Worm (Caenorhabditis elegans): Measurements from ENCODE around the gene memb-1.

DNA sequence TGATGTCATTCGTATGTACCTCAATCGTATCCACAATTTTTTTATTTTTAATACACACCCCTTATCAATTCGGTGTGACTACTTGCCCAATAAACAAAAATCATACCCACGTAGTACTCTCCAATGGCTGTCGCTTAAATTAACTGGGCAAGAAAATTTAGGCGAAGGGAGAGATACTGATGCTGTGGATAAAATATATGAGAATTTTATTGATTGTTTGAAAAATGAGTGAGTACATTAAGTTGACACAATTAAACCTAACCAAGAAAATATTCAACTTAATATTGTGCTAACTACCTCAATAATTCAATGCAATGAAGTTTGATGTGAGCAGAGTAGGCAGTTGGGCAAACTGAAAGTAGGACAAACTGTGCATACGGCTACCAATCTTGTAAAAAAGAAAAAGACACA, 24.4 kb upstream of the memb-1 start:
- TF ChIP-seq blmp-1 (tag; optimal IDR thresholded peaks at IDR 0.05): peak; percentile 61
- TF ChIP-seq isw-1 (GFP tag; IDR thresholded peaks at IDR 0.05): peak; percentile 92
- TF ChIP-seq pag-3 (tag; optimal IDR thresholded peaks at IDR 0.05; ENCODE audit: borderline replicate concordance, insufficient read depth): peak; percentile 17
- peak; percentile 99 for TF ChIP-seq tbx-2 (tag; optimal IDR thresholded peaks at IDR 0.05)
- TF ChIP-seq dpl-1 (GFP tag; optimal IDR thresholded peaks at IDR 0.05): peak; percentile 44 to 71 (median 64)
- TF ChIP-seq nhr-11 (tag; optimal IDR thresholded peaks at IDR 0.05): peak; percentile 100
- peak; percentile 100 for TF ChIP-seq mep-1 (tag; optimal IDR thresholded peaks at IDR 0.05)
- peak; percentile 99 for TF ChIP-seq aly-2 (tag; optimal IDR thresholded peaks at IDR 0.05)
- TF ChIP-seq unc-62 (GFP tag; optimal IDR thresholded peaks at IDR 0.05): no peak
- peak; percentile 97 for TF ChIP-seq zag-1 (tag; optimal IDR thresholded peaks at IDR 0.05)

Measured in whole organism, L1 larva.